Fruit fly (Drosophila melanogaster) whole organism, embryonic: Measurements from ENCODE around the gene CG12522.

Experiments used
- Abd-B ChIP-seq: fragments of 200-800 bp; sonication (Bioruptor generic); optimal IDR thresholded peaks from 2 replicates; lab custom pipeline; 2018; ENCODE audit warnings: missing biosample characterization, mild to moderate bottlenecking, missing genetic modification characterization, moderate library complexity
- B-H2 ChIP-seq: fragments of 200-800 bp; sonication (Bioruptor generic); optimal IDR thresholded peaks from 2 replicates; lab custom pipeline; 2018; ENCODE audit warnings: missing biosample characterization, mild to moderate bottlenecking, missing genetic modification characterization
- CG11696 ChIP-seq: fragments of 200-800 bp; sonication (Bioruptor generic); IDR thresholded peaks from 2 replicates; pipeline ENCODE4 v1.3.6; 2022; ENCODE audit warnings: missing biosample characterization, missing genetic modification characterization
- CG12942 ChIP-seq: fragments of 200-800 bp; sonication (Bioruptor generic); optimal IDR thresholded peaks from 3 replicates; lab custom pipeline; 2016; ENCODE audit warnings: missing biosample characterization, missing genetic modification characterization
- CG13287 ChIP-seq: fragments of 200-800 bp; sonication (Bioruptor generic); IDR thresholded peaks from 2 replicates; pipeline ENCODE4 v1.3.6; 2022; ENCODE audit warnings: missing biosample characterization, missing genetic modification characterization; ENCODE audit not compliant: partially characterized antibody
- CG14667 ChIP-seq: fragments of 200-800 bp; sonication (Bioruptor generic); IDR thresholded peaks from 2 replicates; pipeline ENCODE4 v1.3.6; 2022; ENCODE audit warnings: missing biosample characterization, missing genetic modification characterization
- CG14860 ChIP-seq: fragments of 200-800 bp; sonication (Bioruptor generic); IDR thresholded peaks from 3 replicates; pipeline ENCODE4 v1.3.6; 2022; ENCODE audit warnings: missing biosample characterization, missing genetic modification characterization; ENCODE audit not compliant: partially characterized antibody
- CG14965 ChIP-seq: fragments of 200-800 bp; sonication (Bioruptor generic); optimal IDR thresholded peaks from 2 replicates; lab custom pipeline; 2016; ENCODE audit warnings: missing biosample characterization, missing genetic modification characterization, borderline replicate concordance
- CG1529 ChIP-seq: fragments of 200-800 bp; sonication (Bioruptor generic); optimal IDR thresholded peaks from 3 replicates; lab custom pipeline; 2018; ENCODE audit warnings: missing biosample characterization, missing genetic modification characterization
- CG1602 ChIP-seq: fragments of 200-800 bp; sonication (Bioruptor generic); optimal IDR thresholded peaks from 3 replicates; lab custom pipeline; 2016; ENCODE audit warnings: missing biosample characterization, missing genetic modification characterization
- CG30403 ChIP-seq: fragments of 200-800 bp; sonication (Bioruptor generic); optimal IDR thresholded peaks from 3 replicates; lab custom pipeline; 2016; ENCODE audit warnings: missing biosample characterization, missing genetic modification characterization
- CG31224 ChIP-seq: fragments of 200-800 bp; sonication (Bioruptor generic); IDR thresholded peaks from 2 replicates; pipeline ENCODE4 v1.3.6; 2022; ENCODE audit warnings: missing biosample characterization, missing genetic modification characterization
- CG34224 ChIP-seq: fragments of 200-800 bp; sonication (Bioruptor generic); IDR thresholded peaks from 3 replicates; pipeline ENCODE4 v1.3.6; 2022; ENCODE audit warnings: missing biosample characterization, missing genetic modification characterization; ENCODE audit not compliant: partially characterized antibody
- CG34422 ChIP-seq: fragments of 200-800 bp; sonication (Bioruptor generic); IDR thresholded peaks from 3 replicates; pipeline ENCODE4 v1.3.6; 2022; ENCODE audit warnings: missing biosample characterization, missing genetic modification characterization
- CG6683 ChIP-seq: fragments of 200-800 bp; sonication (Bioruptor generic); optimal IDR thresholded peaks from 2 replicates; lab custom pipeline; 2017; ENCODE audit warnings: missing biosample characterization, mild to moderate bottlenecking, missing genetic modification characterization, missing genetic modification reagents
- CG6813 ChIP-seq: fragments of 200-800 bp; sonication (Bioruptor generic); optimal IDR thresholded peaks from 2 replicates; lab custom pipeline; 2017; ENCODE audit warnings: missing biosample characterization, missing genetic modification characterization, mild to moderate bottlenecking, moderate library complexity, missing genetic modification reagents
- CG7372 ChIP-seq: fragments of 200-800 bp; sonication (Bioruptor generic); IDR thresholded peaks from 2 replicates; pipeline ENCODE4 v1.3.6; 2022; ENCODE audit warnings: missing biosample characterization, missing genetic modification characterization
- CG7745 ChIP-seq: fragments of 200-800 bp; sonication (Bioruptor generic); optimal IDR thresholded peaks from 2 replicates; lab custom pipeline; 2018; ENCODE audit warnings: missing biosample characterization, mild to moderate bottlenecking, missing genetic modification characterization, moderate library complexity
- CG8281 ChIP-seq: fragments of 200-800 bp; sonication (Bioruptor generic); optimal IDR thresholded peaks from 2 replicates; lab custom pipeline; 2018; ENCODE audit warnings: missing biosample characterization, mild to moderate bottlenecking, missing genetic modification characterization, moderate library complexity
- CG9609 ChIP-seq: fragments of 200-800 bp; sonication (Bioruptor generic); optimal IDR thresholded peaks from 3 replicates; lab custom pipeline; 2016; ENCODE audit warnings: missing biosample characterization, missing genetic modification characterization
- CoRest ChIP-seq: fragments of 200-800 bp; sonication (Bioruptor generic); optimal IDR thresholded peaks from 3 replicates; lab custom pipeline; 2018; ENCODE audit warnings: missing biosample characterization, mild to moderate bottlenecking, missing genetic modification characterization, moderate library complexity
- Deaf1 ChIP-seq: fragments of 200-800 bp; optimal IDR thresholded peaks from 3 replicates; lab custom pipeline; 2019; ENCODE audit warnings: missing biosample characterization, mild to moderate bottlenecking, missing genetic modification characterization, moderate library complexity
- Dek ChIP-seq: fragments of 200-800 bp; sonication (Bioruptor generic); optimal IDR thresholded peaks from 3 replicates; lab custom pipeline; 2019; ENCODE audit warnings: missing biosample characterization, mild to moderate bottlenecking, missing genetic modification characterization, moderate library complexity
- Elba2 ChIP-seq: fragments of 200-800 bp; sonication (Bioruptor generic); optimal IDR thresholded peaks from 3 replicates; lab custom pipeline; 2016; ENCODE audit warnings: missing biosample characterization, missing genetic modification characterization
- HLH54F ChIP-seq: fragments of 200-800 bp; sonication (Bioruptor generic); optimal IDR thresholded peaks from 3 replicates; lab custom pipeline; 2016; ENCODE audit warnings: missing biosample characterization, missing genetic modification characterization
- Med ChIP-seq: fragments of 200-800 bp; sonication (Bioruptor generic); peaks from one replicate; lab custom pipeline; 2016; ENCODE audit warnings: missing biosample characterization, missing genetic modification characterization, mild to moderate bottlenecking, inconsistent platforms, moderate library complexity
- Nf-YB ChIP-seq: fragments of 200-800 bp; sonication (Bioruptor generic); optimal IDR thresholded peaks from 3 replicates; lab custom pipeline; 2019; ENCODE audit warnings: missing biosample characterization, mild to moderate bottlenecking, missing genetic modification characterization, moderate library complexity
- Oli ChIP-seq: fragments of 200-800 bp; sonication (Bioruptor generic); optimal IDR thresholded peaks from 2 replicates; lab custom pipeline; 2018; ENCODE audit warnings: missing biosample characterization, mild to moderate bottlenecking, missing genetic modification characterization, moderate library complexity
- Usf ChIP-seq: fragments of 200-800 bp; sonication (Bioruptor generic); optimal IDR thresholded peaks from 2 replicates; lab custom pipeline; 2017; ENCODE audit warnings: missing genotype, missing biosample characterization, missing genetic modification characterization
- Xrp1 ChIP-seq: fragments of 200-800 bp; sonication (Bioruptor generic); IDR thresholded peaks from 2 replicates; pipeline ENCODE4 v1.3.6; 2022; ENCODE audit warnings: missing biosample characterization, missing genetic modification characterization
- al ChIP-seq: fragments of 200-800 bp; sonication (Bioruptor generic); IDR thresholded peaks from 2 replicates; pipeline ENCODE4 v1.3.6; 2022; ENCODE audit warnings: missing biosample characterization, missing genetic modification characterization
- bigmax ChIP-seq: fragments of 200-800 bp; sonication (Bioruptor generic); optimal IDR thresholded peaks from 2 replicates; lab custom pipeline; 2018; ENCODE audit warnings: missing biosample characterization, mild to moderate bottlenecking, missing genetic modification characterization
- bowl ChIP-seq: fragments of 200-800 bp; sonication (Bioruptor generic); IDR thresholded peaks from 2 replicates; pipeline ENCODE4 v1.3.6; 2022; ENCODE audit warnings: missing biosample characterization, missing genetic modification characterization
- ci ChIP-seq: fragments of 200-800 bp; sonication (Bioruptor generic); IDR thresholded peaks from 3 replicates; pipeline ENCODE4 v1.3.6; 2022; ENCODE audit warnings: missing biosample characterization, missing genetic modification characterization
- dmrt11E ChIP-seq: fragments of 200-800 bp; sonication (Bioruptor generic); optimal IDR thresholded peaks from 3 replicates; lab custom pipeline; 2018; ENCODE audit warnings: missing biosample characterization, mild to moderate bottlenecking, missing genetic modification characterization, moderate library complexity
- exex ChIP-seq: fragments of 200-800 bp; sonication (Bioruptor generic); optimal IDR thresholded peaks from 4 replicates; lab custom pipeline; 2018; ENCODE audit warnings: missing biosample characterization, mild to moderate bottlenecking, missing genetic modification characterization, moderate library complexity
- grn ChIP-seq: fragments of 200-800 bp; sonication (Bioruptor generic); optimal IDR thresholded peaks from 3 replicates; lab custom pipeline; 2017; ENCODE audit warnings: missing biosample characterization, missing genetic modification characterization
- insv ChIP-seq, 2 experiments: fragments of 200-800 bp; sonication (Bioruptor generic); optimal IDR thresholded peaks; 3 replicates each; lab custom pipeline; 2016 to 2018; ENCODE audit warnings: missing biosample characterization in 2 of 2, missing genetic modification characterization in 2 of 2
- kay ChIP-seq: fragments of 200-800 bp; sonication (Bioruptor generic); optimal IDR thresholded peaks from 2 replicates; lab custom pipeline; 2016; ENCODE audit warnings: missing biosample characterization, missing genetic modification characterization
- mirr ChIP-seq: fragments of 200-800 bp; sonication (Bioruptor generic); optimal IDR thresholded peaks from 3 replicates; lab custom pipeline; 2018; ENCODE audit warnings: missing biosample characterization, mild to moderate bottlenecking, missing genetic modification characterization
- nau ChIP-seq: fragments of 200-800 bp; sonication (Bioruptor generic); optimal IDR thresholded peaks from 3 replicates; lab custom pipeline; 2017; ENCODE audit warnings: missing biosample characterization, mild to moderate bottlenecking, missing genetic modification characterization, missing genetic modification reagents
- nerfin-2 ChIP-seq: fragments of 200-800 bp; sonication (Bioruptor generic); IDR thresholded peaks from 2 replicates; pipeline ENCODE4 v1.3.6; 2022; ENCODE audit warnings: missing biosample characterization, missing genetic modification characterization; ENCODE audit not compliant: partially characterized antibody
- onecut ChIP-seq: fragments of 200-800 bp; sonication (Bioruptor generic); IDR thresholded peaks from 2 replicates; pipeline ENCODE4 v1.3.6; 2022; ENCODE audit warnings: missing biosample characterization, missing genetic modification characterization
- ranshi ChIP-seq: fragments of 200-800 bp; sonication (Bioruptor generic); IDR thresholded peaks from 2 replicates; pipeline ENCODE4 v1.3.6; 2022; ENCODE audit warnings: missing biosample characterization, missing genetic modification characterization
- rib ChIP-seq: fragments of 200-800 bp; sonication (Bioruptor generic); IDR thresholded peaks from 2 replicates; pipeline ENCODE4 v1.3.6; 2022; ENCODE audit warnings: missing biosample characterization, missing genetic modification characterization
- salm ChIP-seq: fragments of 200-800 bp; sonication (Bioruptor generic); optimal IDR thresholded peaks from 2 replicates; lab custom pipeline; 2018; ENCODE audit warnings: missing biosample characterization, mild to moderate bottlenecking, missing genetic modification characterization
- shn ChIP-seq: fragments of 200-800 bp; sonication (Bioruptor generic); optimal IDR thresholded peaks from 3 replicates; lab custom pipeline; 2016; ENCODE audit warnings: missing biosample characterization, missing genetic modification characterization
- sr ChIP-seq: fragments of 200-800 bp; sonication (Bioruptor generic); IDR thresholded peaks from 3 replicates; pipeline ENCODE4 v1.3.6; 2022; ENCODE audit warnings: missing biosample characterization, missing genetic modification characterization
- stwl ChIP-seq: fragments of 200-800 bp; sonication (Bioruptor generic); optimal IDR thresholded peaks from 3 replicates; lab custom pipeline; 2018; ENCODE audit warnings: missing biosample characterization, mild to moderate bottlenecking, missing genetic modification characterization, moderate library complexity
- tio ChIP-seq: fragments of 200-800 bp; sonication (Bioruptor generic); optimal IDR thresholded peaks from 2 replicates; lab custom pipeline; 2017; ENCODE audit warnings: missing biosample characterization, missing genetic modification characterization, inconsistent platforms

CG12522 gene

DNA sequence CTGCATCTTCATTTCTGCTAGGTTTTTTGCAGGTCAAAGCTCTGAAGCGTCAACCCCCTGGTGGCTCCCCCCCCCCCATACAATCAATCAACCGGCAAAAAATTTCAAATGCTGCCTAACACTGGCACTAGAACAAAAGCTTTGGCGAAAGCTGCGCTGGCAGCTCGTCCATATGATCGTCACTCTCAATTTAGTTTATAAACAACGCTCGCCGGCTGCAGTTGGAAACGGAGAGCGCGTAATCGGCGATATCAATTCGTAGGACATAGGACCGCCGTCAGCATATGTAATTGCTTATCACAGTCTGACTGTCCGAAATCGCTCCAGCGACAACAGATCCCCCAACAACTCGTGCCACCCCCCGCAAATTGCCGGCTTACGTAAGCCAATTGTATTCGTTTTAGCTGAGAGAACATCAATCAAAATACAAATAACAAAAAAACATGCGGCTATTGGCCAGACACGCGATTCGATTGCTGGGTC is 37.6 kb upstream of the CG12522 start, which contains the start of gene Mocs1 (continued):
- TF ChIP-seq B-H2 (peak; percentile 36), CG8281 (no peak), CG12942 (GFP tag; lab: Kevin White, UChicago) (no peak), stwl (tag; lab: Kevin White, UChicago) (no peak), ranshi (peak; percentile 19; the same call in 1 of the 2 replicates), shn (GFP tag; lab: Kevin White, UChicago) (no peak), CG13287 (GFP tag; lab: Robert Waterston, UW) (peak; percentile 49; the same call in 1 of the 2 replicates), Abd-B (no peak), ci (GFP tag; lab: Robert Waterston, UW) (0 out of 3 replicates have a peak, but pooled peaks have one; percentile 28), tio (GFP tag; lab: Kevin White, UChicago) (no peak), onecut (GFP tag; lab: Robert Waterston, UW) (no peak), kay (no peak), Usf (no peak), rib (peak; percentile 60; the same call in 1 of the 2 replicates), CG34422 (GFP tag; lab: Robert Waterston, UW) (peak; percentile 77; the same call in 1 of the 3 replicates), CG6813 (GFP tag; lab: Kevin White, UChicago) (no peak), grn (no peak)

DNA sequence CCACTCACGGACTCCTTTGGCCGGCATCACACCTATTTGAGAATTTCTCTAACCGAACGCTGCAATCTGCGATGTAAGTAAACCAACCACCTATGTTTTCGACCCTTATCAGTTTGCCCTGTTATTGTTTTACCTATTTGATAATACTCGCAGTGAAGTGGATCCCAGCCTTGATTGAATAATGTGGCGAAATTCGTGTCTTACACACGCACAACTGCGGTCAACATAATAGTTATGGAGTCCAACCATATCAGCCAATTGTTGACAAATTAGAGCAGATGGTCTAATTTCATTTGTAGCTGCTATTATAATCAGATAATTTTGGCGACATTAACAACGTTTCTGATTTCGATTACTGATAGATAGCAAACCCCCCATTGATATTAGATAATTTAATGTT is 37.0 kb upstream of the CG12522 start:
- TF ChIP-seq CG14965 (GFP tag; lab: Kevin White, UChicago) = no peak
- no peak for TF ChIP-seq nau (GFP tag; lab: Kevin White, UChicago)
- no peak for TF ChIP-seq CG31224 (GFP tag; lab: Robert Waterston, UW)
- TF ChIP-seq CG1602 = no peak
- no peak for TF ChIP-seq Oli (tag; lab: Kevin White, UChicago)
- TF ChIP-seq Elba2 (GFP tag; lab: Kevin White, UChicago) = no peak
- peak; percentile 79 for TF ChIP-seq exex (tag; lab: Kevin White, UChicago)
- no peak for TF ChIP-seq CG14860
- no peak for TF ChIP-seq al (GFP tag; lab: Robert Waterston, UW)
- TF ChIP-seq CG7745 (tag; lab: Kevin White, UChicago) = no peak
- no peak for TF ChIP-seq dmrt11E
- no peak for TF ChIP-seq Nf-YB (GFP tag; lab: Kevin White, UChicago)
- TF ChIP-seq salm = no peak
- TF ChIP-seq Deaf1 (tag; lab: Kevin White, UChicago) = no peak
- no peak for TF ChIP-seq bigmax
- TF ChIP-seq insv (GFP tag; optimal IDR thresholded peaks at IDR 0.05; lab: Kevin White, UChicago) = no peak
- TF ChIP-seq CG1529 (GFP tag; lab: Kevin White, UChicago) = no peak
- no peak for TF ChIP-seq Xrp1 (GFP tag; lab: Robert Waterston, UW)
- TF ChIP-seq CG30403 (GFP tag; lab: Kevin White, UChicago) = no peak
- TF ChIP-seq CG9609 (GFP tag; lab: Kevin White, UChicago) = no peak
- peak; percentile 83 for TF ChIP-seq CG11696 (GFP tag; lab: Robert Waterston, UW)
- TF ChIP-seq nerfin-2 (GFP tag; lab: Robert Waterston, UW) = 0 out of 2 replicates have a peak, but pooled peaks have one; percentile 27
- no peak for TF ChIP-seq CG34224 (GFP tag; lab: Robert Waterston, UW)
- no peak for TF ChIP-seq CG14667 (GFP tag; lab: Robert Waterston, UW)
- no peak for TF ChIP-seq CoRest (tag; lab: Kevin White, UChicago)
- no peak for TF ChIP-seq CG7372 (GFP tag; lab: Robert Waterston, UW)
- TF ChIP-seq CG6683 = no peak
- TF ChIP-seq HLH54F (GFP tag; lab: Kevin White, UChicago) = no peak
- TF ChIP-seq grn = peak; percentile 30
- TF ChIP-seq Med (GFP tag; lab: Kevin White, UChicago) = peak; percentile 18
- TF ChIP-seq mirr (GFP tag; lab: Kevin White, UChicago) = peak; percentile 79
- TF ChIP-seq bowl (GFP tag; lab: Robert Waterston, UW) = no peak
- TF ChIP-seq sr (GFP tag; lab: Robert Waterston, UW) = no peak
- no peak for TF ChIP-seq Dek (tag; lab: Kevin White, UChicago)
- TF ChIP-seq, all 482 proteins: peak for 6
